Worm (Caenorhabditis elegans) whole organism, mixed stage, embryonic: ENCODE data around the gene B0281.3.

ENCODE experiments used
- M03D4.4 ChIP-seq: sonication (generic microtip); optimal IDR thresholded peaks from 2 replicates; lab custom pipeline; 2017; ENCODE audit warnings: mild to moderate bottlenecking, missing genetic modification characterization, missing compliant biosample characterization
- blmp-1 ChIP-seq: fragments of 150-350 bp; optimal IDR thresholded peaks from 2 replicates; lab custom pipeline; 2014; ENCODE audit warnings: missing biosample characterization, missing genetic modification characterization
- ceh-39 ChIP-seq: fragments of 150-350 bp; optimal IDR thresholded peaks from 2 replicates; lab custom pipeline; 2014; ENCODE audit warnings: missing biosample characterization, missing genetic modification characterization
- ceh-83 ChIP-seq: fragments of 200-800 bp; sonication (Bioruptor generic); optimal IDR thresholded peaks from 2 replicates; lab custom pipeline; 2018; ENCODE audit warnings: mild to moderate bottlenecking, missing genetic modification characterization, missing compliant biosample characterization
- ces-1 ChIP-seq: fragments of 150-350 bp; optimal IDR thresholded peaks from 2 replicates; lab custom pipeline; 2014; ENCODE audit warnings: missing biosample characterization, missing genetic modification reagents, missing genetic modification characterization
- cnd-1 ChIP-seq: fragments of 200-800 bp; sonication (Bioruptor generic); optimal IDR thresholded peaks from 2 replicates; lab custom pipeline; 2018; ENCODE audit warnings: mild to moderate bottlenecking, missing genetic modification characterization, missing compliant biosample characterization
- drap-1 ChIP-seq: fragments of 200-800 bp; sonication (Bioruptor generic); optimal IDR thresholded peaks from 3 replicates; lab custom pipeline; 2018; ENCODE audit warnings: mild to moderate bottlenecking, missing genetic modification characterization, missing compliant biosample characterization
- elt-1 ChIP-seq: sonication (generic microtip); optimal IDR thresholded peaks from 2 replicates; lab custom pipeline; 2017; ENCODE audit warnings: missing genetic modification characterization, mild to moderate bottlenecking, missing compliant biosample characterization, antibody characterized with exemption, moderate library complexity, borderline replicate concordance; ENCODE audit not compliant: insufficient read depth
- ham-2 ChIP-seq: fragments of 200-800 bp; sonication (Bioruptor generic); optimal IDR thresholded peaks from 2 replicates; lab custom pipeline; 2018; ENCODE audit warnings: mild to moderate bottlenecking, missing genetic modification characterization, missing compliant biosample characterization
- lin-32 ChIP-seq: fragments of 200-800 bp; sonication (Bioruptor generic); optimal IDR thresholded peaks from 2 replicates; lab custom pipeline; 2018; ENCODE audit warnings: mild to moderate bottlenecking, missing genetic modification characterization, missing compliant biosample characterization
- mab-5 ChIP-seq: fragments of 150-350 bp; optimal IDR thresholded peaks from 2 replicates; lab custom pipeline; 2014; ENCODE audit warnings: missing biosample characterization, missing genetic modification characterization
- mep-1 ChIP-seq: fragments of 150-350 bp; optimal IDR thresholded peaks from 2 replicates; lab custom pipeline; 2017; ENCODE audit warnings: missing biosample characterization, missing genetic modification reagents, missing genetic modification characterization, inconsistent platforms
- mls-2 ChIP-seq: sonication (generic microtip); optimal IDR thresholded peaks from 2 replicates; lab custom pipeline; 2016; ENCODE audit warnings: mild to moderate bottlenecking, missing genetic modification characterization, moderate library complexity, missing compliant biosample characterization
- nhr-76 ChIP-seq: sonication (generic microtip); optimal IDR thresholded peaks from 2 replicates; lab custom pipeline; 2017; ENCODE audit warnings: missing biosample characterization, missing genetic modification characterization
- pha-4 ChIP-seq: fragments of 150-350 bp; optimal IDR thresholded peaks from 2 replicates; lab custom pipeline; 2018; ENCODE audit warnings: missing biosample characterization, missing genetic modification reagents, missing genetic modification characterization
- sem-2 ChIP-seq: fragments of 200-800 bp; sonication (Bioruptor generic); optimal IDR thresholded peaks from 2 replicates; lab custom pipeline; 2018; ENCODE audit warnings: mild to moderate bottlenecking, missing genetic modification characterization, missing compliant biosample characterization
- snpc-4 ChIP-seq: fragments of 150-350 bp; optimal IDR thresholded peaks from 2 replicates; lab custom pipeline; 2014; ENCODE audit warnings: missing biosample characterization, missing genetic modification characterization
- tbx-8 ChIP-seq: fragments of 200-800 bp; sonication (Bioruptor generic); optimal IDR thresholded peaks from 2 replicates; lab custom pipeline; 2018; ENCODE audit warnings: mild to moderate bottlenecking, missing genetic modification characterization, moderate library complexity, missing compliant biosample characterization
- unc-120 ChIP-seq: sonication (generic microtip); optimal IDR thresholded peaks from 2 replicates; lab custom pipeline; 2017; ENCODE audit warnings: missing genetic modification characterization, missing compliant biosample characterization; ENCODE audit not compliant: poor library complexity, severe bottlenecking
- ztf-11 ChIP-seq: fragments of 150-350 bp; optimal IDR thresholded peaks from 2 replicates; lab custom pipeline; 2014; ENCODE audit warnings: missing biosample characterization, missing genetic modification characterization

The B0281.3 gene

ce11 chrII:2354476-2354875, 47.6 kb downstream of the B0281.3 start, which contains the start of gene F43C11.2:
TSS of gene F43C11.2 (plus strand) at chrII:2354776.
- no peak for TF ChIP-seq lin-32 (GFP tag; lab: Kevin White, UChicago)
- TF ChIP-seq drap-1 (GFP tag; lab: Kevin White, UChicago), result no peak
- no peak for TF ChIP-seq nhr-76 (tag; lab: Kevin White, UChicago)
- TF ChIP-seq ceh-39 (tag; lab: Kevin White, UChicago), result no peak
- TF ChIP-seq ham-2, result no peak
- no peak for TF ChIP-seq elt-1 (tag; lab: Kevin White, UChicago)

DNA sequence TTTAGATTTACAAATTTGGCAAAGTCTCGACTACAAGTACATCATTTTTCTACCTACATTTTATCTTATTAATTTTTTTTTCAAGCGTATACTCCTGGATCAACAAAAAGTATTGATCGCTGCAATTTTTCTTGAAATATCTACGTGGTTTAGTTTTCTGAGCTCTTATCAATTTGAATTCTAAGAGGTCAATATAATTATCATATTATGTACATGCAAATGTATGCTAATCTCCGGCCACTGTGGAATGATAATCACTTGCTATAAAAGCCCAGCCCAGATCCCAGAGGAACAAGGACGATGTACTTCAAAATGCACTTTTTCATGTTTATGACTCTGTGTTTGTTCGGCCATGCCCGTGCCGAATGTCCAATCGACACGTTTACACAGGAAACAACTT, 50.0 kb downstream of the B0281.3 start, which contains the start of gene F43C11.1:
Gene F43C11.1, plus strand, starts transcription at position 301 of the 400 bp plus-strand sequence.
- TF ChIP-seq ham-2 (no peak), ceh-83 (GFP tag; lab: Kevin White, UChicago) (no peak), cnd-1 (tag; lab: Kevin White, UChicago) (no peak), unc-120 (no peak), snpc-4 (tag; lab: Kevin White, UChicago) (no peak), mep-1 (tag; lab: Kevin White, UChicago) (no peak), pha-4 (tag; lab: Kevin White, UChicago) (no peak), blmp-1 (no peak), ces-1 (no peak), drap-1 (GFP tag; lab: Kevin White, UChicago) (no peak), sem-2 (GFP tag; lab: Kevin White, UChicago) (no peak), mab-5 (tag; lab: Kevin White, UChicago) (no peak), mls-2 (tag; lab: Kevin White, UChicago) (no peak), ztf-11 (tag; lab: Kevin White, UChicago) (no peak), M03D4.4 (tag; lab: Kevin White, UChicago) (no peak), tbx-8 (GFP tag; lab: Kevin White, UChicago) (no peak)
